Fruit fly (Drosophila melanogaster): ENCODE data around the gene Uch.

Gene Uch

dm6 chr2L:2197475-2198118 is 16.4 kb downstream of the Uch start, which contains the start of gene COX7AL2:
Gene COX7AL2 (minus strand): TSS chr2L:2197912.
- no peak for TF ChIP-seq CG9215 (GFP tag; IDR thresholded peaks at IDR 0.05)
- peak; percentile 24 for TF ChIP-seq CG13775 (GFP tag; optimal IDR thresholded peaks at IDR 0.05)
- no peak for TF ChIP-seq ttk (GFP tag; IDR thresholded peaks at IDR 0.05)
- no peak for TF ChIP-seq CG7745 (tag; optimal IDR thresholded peaks at IDR 0.05)
- no peak for TF ChIP-seq ase (GFP tag; IDR thresholded peaks at IDR 0.05)
- peak; percentile 53 for TF ChIP-seq grn (GFP tag; optimal IDR thresholded peaks at IDR 0.05)
- peak; percentile 86 for TF ChIP-seq CG3995 (GFP tag; optimal IDR thresholded peaks at IDR 0.05)
- TF ChIP-seq chm (GFP tag; IDR thresholded peaks at IDR 0.05): no peak
- peak; percentile 14 for TF ChIP-seq Nf-YB (GFP tag; optimal IDR thresholded peaks at IDR 0.05)
- TF ChIP-seq CG7357 (GFP tag; IDR thresholded peaks at IDR 0.05): 0 out of 3 replicates have a peak, but pooled peaks have one; percentile 11
- peak; percentile 71 for TF ChIP-seq CG12769 (tag; optimal IDR thresholded peaks at IDR 0.05)
- TF ChIP-seq cg (GFP tag; optimal IDR thresholded peaks at IDR 0.05): peak; percentile 55
- peak; percentile 89 for TF ChIP-seq cwo (GFP tag; optimal IDR thresholded peaks at IDR 0.05)
- TF ChIP-seq Chrac-16 (GFP tag; optimal IDR thresholded peaks at IDR 0.05): peak; percentile 15
- no peak for TF ChIP-seq dpn (GFP tag; optimal IDR thresholded peaks at IDR 0.05)
- no peak for TF ChIP-seq CG31441 (GFP tag; IDR thresholded peaks at IDR 0.05)
- no peak for TF ChIP-seq CG17328 (GFP tag; IDR thresholded peaks at IDR 0.05)
- TF ChIP-seq tna (GFP tag; IDR thresholded peaks at IDR 0.05; ENCODE audit: partially characterized antibody): no peak
- peak; percentile 35 for TF ChIP-seq CG10431 (GFP tag; optimal IDR thresholded peaks at IDR 0.05)
- TF ChIP-seq chif (GFP tag; optimal IDR thresholded peaks at IDR 0.05): no peak
- TF ChIP-seq CG34376 (GFP tag; optimal IDR thresholded peaks at IDR 0.05): no peak
- peak in 1 of 2 experiments; percentile 11 for TF ChIP-seq Hr51 (GFP tag; optimal IDR thresholded peaks at IDR 0.05)
- TF ChIP-seq mld (GFP tag; IDR thresholded peaks at IDR 0.05; ENCODE audit: partially characterized antibody): no peak
- no peak for TF ChIP-seq CG4617 (GFP tag; optimal IDR thresholded peaks at IDR 0.05; ENCODE audit: borderline replicate concordance)
- TF ChIP-seq CG2120 (GFP tag; optimal IDR thresholded peaks at IDR 0.05): no peak
- TF ChIP-seq CG9817 (tag; optimal IDR thresholded peaks at IDR 0.05): no peak
- peak; percentile 20 for TF ChIP-seq run (tag; optimal IDR thresholded peaks at IDR 0.05)
- peak; percentile 95 for TF ChIP-seq CG17385 (GFP tag; optimal IDR thresholded peaks at IDR 0.05)
- TF ChIP-seq sens (GFP tag): peak; percentile 22
- no peak for TF ChIP-seq CG34224 (GFP tag; IDR thresholded peaks at IDR 0.05; ENCODE audit: partially characterized antibody)
- TF ChIP-seq sc (optimal IDR thresholded peaks at IDR 0.05): no peak
- TF ChIP-seq sc (GFP tag; optimal IDR thresholded peaks at IDR 0.05): peak; percentile 19
- peak; percentile 12 for TF ChIP-seq corto (GFP tag; optimal IDR thresholded peaks at IDR 0.05)
- TF ChIP-seq org-1 (GFP tag; optimal IDR thresholded peaks at IDR 0.05): no peak
- TF ChIP-seq CG6765 (GFP tag; optimal IDR thresholded peaks at IDR 0.05): peak; percentile 31
- peak; percentile 26 for TF ChIP-seq CG11504 (tag; optimal IDR thresholded peaks at IDR 0.05)
- TF ChIP-seq Oaz (GFP tag; IDR thresholded peaks at IDR 0.05): no peak
- TF ChIP-seq CG10274 (GFP tag; optimal IDR thresholded peaks at IDR 0.05): peak; percentile 38
- peak; percentile 22 for TF ChIP-seq CG10209 (GFP tag; optimal IDR thresholded peaks at IDR 0.05)
- TF ChIP-seq CG15514 (GFP tag; optimal IDR thresholded peaks at IDR 0.05): peak; percentile 19
- peak; percentile 7 for TF ChIP-seq CG1233 (GFP tag; optimal IDR thresholded peaks at IDR 0.05)
- TF ChIP-seq CG1832 (GFP tag; optimal IDR thresholded peaks at IDR 0.05): peak; percentile 64
- TF ChIP-seq CG13123 (GFP tag; optimal IDR thresholded peaks at IDR 0.05): no peak
- no peak for TF ChIP-seq CG6791 (GFP tag; IDR thresholded peaks at IDR 0.05; ENCODE audit: partially characterized antibody)
- TF ChIP-seq Deaf1 (tag; optimal IDR thresholded peaks at IDR 0.05): peak; percentile 18
- TF ChIP-seq wdn (GFP tag; IDR thresholded peaks at IDR 0.05): no peak
- TF ChIP-seq CG10543 (GFP tag; optimal IDR thresholded peaks at IDR 0.05): no peak
- no peak for TF ChIP-seq CG8281 (tag; optimal IDR thresholded peaks at IDR 0.05)
- no peak for TF ChIP-seq trem (tag; optimal IDR thresholded peaks at IDR 0.05)
